Worm (Caenorhabditis elegans) whole organism, dauer: ENCODE measurements around the gene ubc-20.

Source experiments
- unc-62 ChIP-seq: sonication (generic microtip); optimal IDR thresholded peaks from 2 replicates; lab custom pipeline; 2017; ENCODE audit warnings: missing biosample characterization, missing genetic modification reagents, missing genetic modification characterization

Gene ubc-20

DNA sequence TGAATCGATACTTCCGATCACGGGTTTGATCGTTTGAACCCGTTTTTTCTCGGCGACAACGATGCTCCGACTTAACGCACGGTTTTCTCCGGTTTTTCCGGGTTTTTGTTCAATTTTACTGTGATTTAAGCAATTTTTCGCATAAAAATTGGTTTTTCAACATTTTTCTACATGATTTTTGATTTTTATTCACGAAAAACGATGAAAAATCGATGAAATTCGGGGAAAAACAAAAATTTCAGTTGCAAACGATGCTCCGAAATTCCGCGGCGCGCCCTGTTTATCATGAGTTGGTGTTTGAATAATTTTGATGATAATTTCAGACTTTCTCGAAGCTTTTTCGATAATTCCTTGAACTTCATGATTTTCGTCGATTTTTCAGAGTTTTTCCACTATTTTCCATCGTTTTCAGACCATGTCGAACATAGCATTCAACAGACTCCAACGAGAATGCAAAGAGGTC, at the start of gene ubc-20:
Gene ubc-20 (plus strand): TSS at position 413 of the 463 bp plus-strand sequence.
- TF ChIP-seq unc-62 (GFP tag; lab: Kevin White, UChicago): no peak

DNA sequence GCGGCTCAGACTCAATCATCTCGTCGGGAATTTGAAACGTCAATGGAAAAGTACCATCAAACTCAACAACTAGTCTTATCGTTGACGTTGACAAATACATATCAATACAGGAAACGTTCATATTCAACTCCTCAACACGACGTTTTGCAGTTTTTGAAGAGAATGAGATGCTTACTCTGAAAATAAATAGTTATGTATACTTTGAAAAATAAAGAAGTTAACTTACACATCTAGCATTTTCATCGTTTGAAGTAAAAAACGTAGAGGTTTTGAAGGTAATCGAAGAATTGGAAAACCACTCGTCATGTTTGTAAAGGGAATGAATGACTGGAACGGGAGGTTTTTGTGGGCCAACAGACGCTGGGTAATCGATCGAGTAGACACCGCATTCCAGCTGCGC, 47.7 kb upstream of the ubc-20 start, which contains the start of gene fbxb-81:
Gene fbxb-81 (minus strand): TSS at position 314 of the 400 bp plus-strand sequence.
- TF ChIP-seq unc-62 (GFP tag; lab: Kevin White, UChicago): no peak

DNA sequence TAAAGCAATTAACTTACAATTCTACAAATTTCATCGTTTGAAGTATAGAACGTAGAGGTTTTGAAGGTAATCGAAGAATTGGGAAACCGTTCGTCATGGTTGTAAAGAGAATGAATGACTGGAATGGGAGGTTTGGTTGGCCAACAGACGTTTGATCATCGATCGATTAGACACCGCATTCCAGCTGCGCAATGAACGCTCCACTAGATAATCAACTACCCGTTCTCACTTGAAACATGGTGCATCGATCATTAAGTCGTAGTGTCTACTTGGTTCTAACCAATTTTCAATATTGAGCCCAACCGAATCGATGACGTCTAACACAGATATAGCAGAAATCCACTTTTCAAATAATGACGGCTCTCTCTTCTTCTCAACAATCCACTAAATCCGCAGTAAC, 45.5 kb upstream of the ubc-20 start, which contains the start of gene fbxb-82:
Gene fbxb-82 (minus strand): TSS at position 101 of the 400 bp plus-strand sequence.
- no peak for TF ChIP-seq unc-62 (GFP tag; lab: Kevin White, UChicago)

DNA sequence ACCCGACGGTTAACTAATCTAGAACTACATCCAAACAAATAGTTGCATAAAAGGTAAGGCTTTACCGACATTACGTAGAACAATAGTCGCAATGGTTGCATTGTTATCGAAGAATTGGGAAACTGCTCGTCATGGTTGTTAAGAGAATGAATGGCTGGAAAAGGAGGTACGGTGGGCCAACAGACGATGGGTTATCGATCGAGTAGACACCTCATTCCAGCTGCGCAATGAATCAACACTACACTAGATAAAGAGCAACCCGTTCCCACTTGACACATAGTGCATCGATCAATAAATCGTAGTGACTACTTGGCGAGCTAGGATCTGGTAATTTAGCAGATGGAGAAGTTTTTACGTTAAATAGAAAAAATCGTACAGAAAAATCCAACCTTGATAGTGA, 43.6 kb upstream of the ubc-20 start, which contains the start of the genes T17A3.12 and fbxb-83:
Gene T17A3.12 (minus strand): TSS at position 101 of the 400 bp plus-strand sequence.
Gene fbxb-83 (minus strand): TSS at position 134 of the 400 bp plus-strand sequence.
- no peak for TF ChIP-seq unc-62 (GFP tag; lab: Kevin White, UChicago)

DNA sequence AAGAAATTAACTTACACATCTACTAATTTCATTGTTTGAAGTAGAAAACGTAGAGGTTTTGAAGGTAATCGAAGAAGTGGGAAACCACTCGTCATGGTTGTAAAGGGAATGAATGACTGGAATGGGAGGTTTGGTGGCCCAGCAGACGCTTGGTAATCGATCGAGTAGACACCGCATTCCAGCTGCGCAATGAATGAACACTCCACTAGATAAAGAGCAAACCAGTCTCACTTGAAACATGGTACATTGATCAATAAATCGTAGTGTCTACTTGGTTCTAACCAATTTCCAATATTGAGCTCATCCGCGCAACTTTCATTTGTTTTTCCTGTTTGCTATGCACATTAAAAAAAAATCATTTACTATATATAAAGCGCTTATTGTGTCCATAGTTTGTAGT, 42.3 kb upstream of the ubc-20 start, which contains the start of gene fbxb-84:
Gene fbxb-84 (minus strand): TSS at position 101 of the 400 bp plus-strand sequence.
- TF ChIP-seq unc-62 (GFP tag; lab: Kevin White, UChicago): no peak

DNA sequence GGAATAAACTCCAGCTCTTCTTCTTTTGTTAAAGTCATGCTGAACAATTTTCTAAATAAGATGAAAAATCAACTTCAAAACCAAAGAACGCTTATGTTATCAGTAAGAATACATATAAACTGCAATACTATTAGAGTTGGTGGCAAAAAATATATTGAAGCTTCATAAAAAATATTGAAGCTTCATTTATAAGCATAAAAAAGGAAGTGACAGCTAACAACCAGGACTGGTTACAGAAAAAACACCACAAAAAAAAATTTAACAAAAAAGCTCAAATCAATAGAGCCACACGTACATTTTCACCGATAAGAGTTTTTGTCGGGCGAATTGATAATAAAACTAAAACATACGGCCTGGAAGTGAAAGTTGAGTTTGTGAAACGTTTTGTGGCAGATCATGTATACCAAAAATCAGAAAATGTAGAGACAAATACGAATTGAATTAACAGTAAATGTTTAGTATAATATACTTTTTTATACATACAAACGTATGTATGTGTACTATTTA, 41.0 kb upstream of the ubc-20 start, which contains the start of gene sqst-5:
Gene sqst-5 (minus strand): TSS at position 51 of the 507 bp plus-strand sequence.
- no peak for TF ChIP-seq unc-62 (GFP tag; lab: Kevin White, UChicago)

DNA sequence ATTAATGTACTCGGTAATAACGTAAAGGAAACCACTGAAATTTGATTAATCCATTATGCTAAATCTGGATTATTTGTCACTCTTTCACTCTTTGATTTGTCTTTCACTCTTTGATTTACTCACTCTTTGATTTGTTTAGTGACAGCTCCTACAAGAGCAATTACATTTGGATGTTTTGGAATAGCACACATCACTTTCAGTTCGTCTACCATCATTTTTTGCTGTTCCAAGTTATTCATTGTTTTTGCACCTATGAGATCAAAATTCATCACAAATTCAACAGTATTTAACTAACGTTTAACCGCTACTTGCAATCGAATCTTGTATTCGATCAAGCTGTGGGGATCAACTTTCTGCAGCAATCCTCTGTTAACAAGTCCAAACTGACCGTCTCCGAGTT, 39.5 kb upstream of the ubc-20 start:
- no peak for TF ChIP-seq unc-62 (GFP tag; lab: Kevin White, UChicago)

DNA sequence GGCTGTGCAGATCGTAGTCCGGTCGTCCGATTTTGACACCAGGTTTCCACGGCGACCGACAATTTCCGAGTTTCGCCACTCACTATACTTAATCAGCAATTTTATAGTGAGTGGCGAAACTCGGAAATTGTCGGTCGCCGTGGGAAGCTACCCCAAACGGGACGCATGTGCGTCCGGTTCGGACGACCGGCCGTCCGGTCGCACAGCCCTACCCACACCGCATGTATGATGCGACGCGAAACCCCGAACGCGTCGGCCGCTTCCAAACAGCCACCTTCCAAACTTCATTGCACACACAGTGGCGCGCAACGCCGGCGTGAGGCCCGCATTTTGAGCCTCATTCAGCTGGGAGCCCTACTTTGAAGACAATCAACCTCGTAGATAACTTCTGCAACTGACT, 37.6 kb upstream of the ubc-20 start:
- no peak for TF ChIP-seq unc-62 (GFP tag; lab: Kevin White, UChicago)

DNA sequence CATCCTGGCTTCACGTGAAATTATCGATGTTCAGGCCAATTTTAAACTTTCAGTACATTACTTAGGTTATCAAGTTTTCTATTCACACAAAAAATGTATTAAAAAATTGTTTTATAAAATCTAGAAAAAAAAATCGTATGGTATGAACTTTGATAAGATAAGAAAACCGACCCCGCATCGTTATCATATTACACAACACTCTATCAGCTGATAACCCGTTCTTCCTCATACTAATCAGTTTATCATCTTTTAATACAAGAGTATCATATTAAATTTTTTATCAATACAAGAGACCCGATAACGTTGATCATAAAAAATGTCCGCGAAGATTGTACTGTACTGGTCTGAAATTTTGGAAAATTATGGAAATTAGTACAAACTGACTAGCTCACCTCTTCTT, 34.5 kb upstream of the ubc-20 start:
- no peak for TF ChIP-seq unc-62 (GFP tag; lab: Kevin White, UChicago)

DNA sequence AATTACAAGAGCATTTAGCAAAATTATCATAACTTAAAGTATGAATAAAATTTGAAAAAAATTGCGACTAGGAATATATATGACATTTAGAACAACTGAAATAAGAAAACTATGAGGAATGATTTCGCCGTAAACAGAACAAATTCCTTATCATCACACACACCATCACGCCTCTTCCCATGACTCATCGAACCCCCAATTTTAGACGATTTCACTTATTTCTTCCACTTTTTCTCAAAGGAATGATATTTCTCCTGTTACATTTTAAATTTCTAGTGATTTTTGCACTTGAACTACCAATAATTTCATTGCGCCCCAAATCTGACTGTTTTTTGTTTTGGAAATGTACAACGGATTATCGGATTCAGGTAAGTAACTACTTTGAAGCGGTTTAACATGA, 32.0 kb upstream of the ubc-20 start, which contains the start of the genes zig-13 and ver-1:
Gene zig-13 (minus strand): TSS at position 101 of the 400 bp plus-strand sequence.
Gene ver-1 (plus strand): TSS at position 180 of the 400 bp plus-strand sequence.
- TF ChIP-seq unc-62 (GFP tag; lab: Kevin White, UChicago): no peak

DNA sequence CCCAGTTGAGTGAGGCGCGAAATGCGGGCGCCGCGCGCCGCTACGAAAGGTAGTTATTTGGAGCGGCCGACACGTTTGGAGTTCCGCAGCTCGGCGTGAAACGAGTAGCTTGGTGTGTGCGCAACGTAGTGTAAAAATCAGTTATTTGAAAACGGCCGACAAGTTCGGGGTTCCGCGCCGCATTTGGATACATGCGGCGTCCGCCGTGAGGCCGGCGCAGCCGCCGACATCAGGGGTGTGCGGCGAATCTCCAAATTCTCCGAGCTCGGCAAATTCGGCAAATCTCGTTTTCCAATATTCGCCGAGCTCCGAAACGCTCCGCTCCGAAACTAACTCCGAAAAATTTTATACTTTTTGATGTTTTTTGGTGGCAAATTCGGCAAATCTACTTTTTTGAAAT, 30.7 kb upstream of the ubc-20 start:
- no peak for TF ChIP-seq unc-62 (GFP tag; lab: Kevin White, UChicago)

DNA sequence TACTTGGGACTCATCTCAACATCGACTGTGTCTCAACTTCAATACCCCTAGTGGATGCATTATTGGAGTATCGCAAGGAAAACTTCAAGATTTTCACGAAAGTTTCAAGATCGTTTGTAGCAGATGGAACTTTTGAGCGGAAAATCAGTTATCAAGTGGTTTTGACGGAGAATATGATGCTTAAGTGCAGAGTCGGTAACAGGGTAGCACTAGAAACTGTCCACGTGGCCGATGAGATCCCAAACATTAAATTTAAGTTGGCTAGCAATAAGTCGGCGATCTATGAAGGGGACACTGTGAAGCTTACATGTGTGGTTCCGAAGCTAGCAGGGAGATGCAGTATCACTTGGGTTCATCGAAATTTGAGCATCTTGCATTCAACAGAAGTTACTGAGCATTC, 29.5 kb upstream of the ubc-20 start:
- TF ChIP-seq unc-62 (GFP tag; lab: Kevin White, UChicago): no peak

DNA sequence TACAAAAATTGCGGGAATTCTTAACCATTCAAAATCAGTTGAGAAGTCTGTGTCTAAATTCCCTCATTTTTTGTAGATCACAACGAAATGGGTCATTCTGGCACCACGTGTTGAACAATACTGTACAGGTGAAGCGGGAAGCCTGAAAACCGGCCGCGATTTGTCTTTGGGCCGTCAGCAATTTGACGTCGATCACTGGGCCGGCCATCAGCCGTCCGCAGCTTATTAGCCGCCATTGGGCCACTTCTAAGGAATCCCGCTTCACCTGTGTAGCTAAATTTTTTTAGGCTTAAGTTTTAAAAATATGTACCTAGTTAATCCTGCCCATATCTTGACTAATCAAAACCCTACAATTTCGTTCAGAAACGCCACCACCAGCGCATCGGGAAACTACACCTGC, 29.0 kb upstream of the ubc-20 start:
- TF ChIP-seq unc-62 (GFP tag; lab: Kevin White, UChicago): no peak

DNA sequence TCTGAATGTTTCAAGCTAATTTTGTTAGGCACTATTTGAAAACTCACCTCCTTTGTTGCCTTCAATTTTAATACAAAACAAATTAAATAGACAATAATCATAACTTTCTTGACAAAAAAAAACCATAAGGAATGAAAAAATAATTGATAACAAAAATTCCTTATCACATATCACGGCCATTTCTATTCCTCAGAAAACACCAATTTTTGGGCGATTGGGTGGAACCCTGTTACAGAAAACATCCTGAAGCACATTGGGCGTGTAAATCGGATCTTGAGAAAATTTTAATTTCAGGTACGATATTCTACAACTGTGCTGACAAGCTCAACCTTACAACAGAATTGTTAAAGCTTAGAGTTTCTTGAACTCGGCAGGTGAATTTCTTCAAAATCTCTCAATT, 23.9 kb upstream of the ubc-20 start, which contains the start of gene F40G9.8:
Gene F40G9.8 (minus strand): TSS at position 101 of the 400 bp plus-strand sequence.
- TF ChIP-seq unc-62 (GFP tag; lab: Kevin White, UChicago): no peak

DNA sequence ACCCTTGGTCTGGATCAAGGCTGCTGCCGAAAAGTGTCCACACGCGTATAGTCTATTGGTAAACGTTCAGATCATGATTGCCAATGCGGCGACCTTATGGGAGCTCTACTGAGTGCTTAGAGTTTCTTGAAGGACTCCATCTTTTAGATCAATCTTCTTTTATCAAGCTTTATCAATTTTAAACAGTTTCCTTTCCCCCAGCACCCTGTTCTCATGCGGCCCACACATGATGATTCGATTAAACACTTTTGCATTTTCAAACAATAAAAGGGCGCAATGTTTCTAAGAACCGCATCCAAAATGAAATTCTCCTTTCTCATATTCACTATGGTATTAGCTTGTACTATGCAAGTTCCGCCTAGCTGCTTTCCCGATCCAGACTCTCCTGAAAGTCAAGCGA, 23.2 kb upstream of the ubc-20 start, which contains the start of gene F40G9.7:
Gene F40G9.7 (plus strand): TSS at position 301 of the 400 bp plus-strand sequence.
- TF ChIP-seq unc-62 (GFP tag; lab: Kevin White, UChicago): no peak

DNA sequence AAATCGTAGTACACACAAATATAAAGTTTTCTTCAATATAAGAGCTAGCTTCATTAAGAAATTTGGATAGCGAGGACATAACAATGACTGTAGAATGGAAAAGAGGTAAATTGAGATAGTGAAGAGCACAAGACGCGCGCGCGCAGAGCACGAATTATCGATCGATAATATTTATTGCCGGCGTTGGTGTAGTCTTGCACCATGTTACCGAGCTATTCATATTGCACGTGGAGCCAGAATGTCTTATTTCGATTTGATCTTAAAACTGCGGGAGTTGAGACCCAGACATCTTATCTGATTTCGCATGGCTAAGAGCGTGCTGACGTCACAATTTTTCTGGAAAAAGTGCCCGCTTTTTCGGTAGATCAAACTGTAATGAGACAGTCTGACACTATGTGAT, 19.2 kb upstream of the ubc-20 start, which contains the start of gene F40G9.18:
Gene F40G9.18 (minus strand): TSS at position 101 of the 400 bp plus-strand sequence.
- no peak for TF ChIP-seq unc-62 (GFP tag; lab: Kevin White, UChicago)

DNA sequence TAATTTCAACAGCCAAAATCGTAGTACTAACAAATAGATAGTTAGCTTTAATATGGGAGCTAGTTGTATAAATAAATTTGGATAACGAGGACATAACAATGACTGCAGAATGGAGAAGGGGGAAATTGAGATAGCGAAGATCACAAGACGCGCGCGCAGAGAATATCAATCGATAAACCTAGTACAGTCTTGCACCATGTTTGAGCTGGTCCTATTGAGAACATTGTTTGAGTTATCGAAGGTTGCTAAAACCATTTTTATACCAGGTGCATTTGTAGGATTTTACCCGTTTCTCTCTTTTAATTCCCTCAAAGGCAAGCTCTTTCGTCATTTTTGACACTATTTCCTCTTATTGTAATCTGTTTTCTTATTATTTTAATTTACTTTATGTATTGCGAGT, 17.0 kb upstream of the ubc-20 start, which contains the start of the genes F40G9.9 and F40G9.12:
Gene F40G9.9 (minus strand): TSS at position 101 of the 400 bp plus-strand sequence.
Gene F40G9.12 (plus strand): TSS at position 231 of the 400 bp plus-strand sequence.
- TF ChIP-seq unc-62 (GFP tag; lab: Kevin White, UChicago): no peak
